Fruit fly (Drosophila melanogaster) whole organism, embryonic: ENCODE data around the gene CG44271.

ENCODE experiments used
- Blimp-1 ChIP-seq: fragments of 200-800 bp; sonication (Bioruptor generic); optimal IDR thresholded peaks from 3 replicates; lab custom pipeline; 2018; ENCODE audit warnings: missing biosample characterization, missing genetic modification characterization, mild to moderate bottlenecking, moderate library complexity, missing genetic modification reagents
- CG10267 ChIP-seq: fragments of 200-800 bp; sonication (Bioruptor generic); optimal IDR thresholded peaks from 2 replicates; lab custom pipeline; 2018; ENCODE audit warnings: missing biosample characterization, mild to moderate bottlenecking, missing genetic modification characterization, moderate library complexity
- CG10959 ChIP-seq: fragments of 200-800 bp; sonication (Bioruptor generic); IDR thresholded peaks from 2 replicates; pipeline ENCODE4 v1.3.6; 2022; ENCODE audit warnings: missing biosample characterization, missing genetic modification characterization
- CG10979 ChIP-seq: fragments of 200-800 bp; sonication (Bioruptor generic); optimal IDR thresholded peaks from 2 replicates; lab custom pipeline; 2018; ENCODE audit warnings: missing biosample characterization, mild to moderate bottlenecking, missing genetic modification characterization, moderate library complexity
- CG11085 ChIP-seq: fragments of 200-800 bp; sonication (Bioruptor generic); IDR thresholded peaks from 2 replicates; pipeline ENCODE4 v1.3.6; 2022; ENCODE audit warnings: missing biosample characterization, missing genetic modification characterization
- CG12155 ChIP-seq: fragments of 200-800 bp; sonication (Bioruptor generic); optimal IDR thresholded peaks from 3 replicates; lab custom pipeline; 2016; ENCODE audit warnings: missing biosample characterization, missing genetic modification characterization
- CG12219 ChIP-seq: fragments of 200-800 bp; sonication (Bioruptor generic); optimal IDR thresholded peaks from 3 replicates; lab custom pipeline; 2018; ENCODE audit warnings: missing biosample characterization, mild to moderate bottlenecking, missing genetic modification characterization
- CG13123 ChIP-seq: fragments of 200-800 bp; sonication (Bioruptor generic); optimal IDR thresholded peaks from 2 replicates; lab custom pipeline; 2016; ENCODE audit warnings: missing biosample characterization, missing genetic modification characterization
- CG15011 ChIP-seq: fragments of 200-800 bp; sonication (Bioruptor generic); optimal IDR thresholded peaks from 3 replicates; lab custom pipeline; 2018; ENCODE audit warnings: missing biosample characterization, mild to moderate bottlenecking, missing genetic modification characterization
- CG15696 ChIP-seq: fragments of 200-800 bp; sonication (Bioruptor generic); optimal IDR thresholded peaks from 2 replicates; lab custom pipeline; 2019; ENCODE audit warnings: missing biosample characterization, mild to moderate bottlenecking, missing genetic modification characterization, moderate library complexity
- CG1603 ChIP-seq: fragments of 200-800 bp; sonication (Bioruptor generic); optimal IDR thresholded peaks from 2 replicates; lab custom pipeline; 2019; ENCODE audit warnings: missing biosample characterization, mild to moderate bottlenecking, missing genetic modification characterization, moderate library complexity
- CG17568 ChIP-seq: fragments of 200-800 bp; sonication (Bioruptor generic); optimal IDR thresholded peaks from 2 replicates; lab custom pipeline; 2018; ENCODE audit warnings: missing biosample characterization, mild to moderate bottlenecking, missing genetic modification characterization, moderate library complexity
- CG17802 ChIP-seq: fragments of 200-800 bp; sonication (Bioruptor generic); optimal IDR thresholded peaks from 2 replicates; lab custom pipeline; 2018; ENCODE audit warnings: missing biosample characterization, mild to moderate bottlenecking, missing genetic modification characterization, moderate library complexity
- CG18619 ChIP-seq: fragments of 200-800 bp; sonication (Bioruptor generic); optimal IDR thresholded peaks from 3 replicates; lab custom pipeline; 2017; ENCODE audit warnings: missing biosample characterization, mild to moderate bottlenecking, missing genetic modification characterization
- CG2712 ChIP-seq: fragments of 200-800 bp; optimal IDR thresholded peaks from 3 replicates; lab custom pipeline; 2019; ENCODE audit warnings: missing biosample characterization, mild to moderate bottlenecking, missing genetic modification characterization, moderate library complexity
- CG30431 ChIP-seq: fragments of 200-800 bp; sonication (Bioruptor generic); optimal IDR thresholded peaks from 2 replicates; lab custom pipeline; 2017; ENCODE audit warnings: missing biosample characterization, missing genetic modification characterization
- CG31224 ChIP-seq: fragments of 200-800 bp; sonication (Bioruptor generic); IDR thresholded peaks from 2 replicates; pipeline ENCODE4 v1.3.6; 2022; ENCODE audit warnings: missing biosample characterization, missing genetic modification characterization
- CG4282 ChIP-seq: fragments of 200-800 bp; sonication (Bioruptor generic); optimal IDR thresholded peaks from 2 replicates; lab custom pipeline; 2016; ENCODE audit warnings: missing biosample characterization, missing genetic modification characterization
- CG4360 ChIP-seq: fragments of 200-800 bp; sonication (Bioruptor generic); IDR thresholded peaks from 2 replicates; pipeline ENCODE4 v1.3.6; 2022; ENCODE audit warnings: missing biosample characterization, missing genetic modification characterization
- CG6272 ChIP-seq: fragments of 200-800 bp; sonication (Bioruptor generic); IDR thresholded peaks from 2 replicates; pipeline ENCODE4 v1.3.6; 2022; ENCODE audit warnings: missing biosample characterization, missing genetic modification characterization
- CG8290 ChIP-seq, 3 experiments: fragments of 200-800 bp; sonication (Bioruptor generic); optimal IDR thresholded peaks; 2 replicates each; lab custom pipeline; 2016 to 2019; ENCODE audit warnings: missing biosample characterization in 3 of 3, missing genetic modification characterization in 3 of 3, mild to moderate bottlenecking in 2 of 3, moderate library complexity in 1 of 3
- CG9609 ChIP-seq: fragments of 200-800 bp; sonication (Bioruptor generic); optimal IDR thresholded peaks from 3 replicates; lab custom pipeline; 2016; ENCODE audit warnings: missing biosample characterization, missing genetic modification characterization
- CHES-1-like ChIP-seq: fragments of 200-800 bp; sonication (Bioruptor generic); optimal IDR thresholded peaks from 2 replicates; lab custom pipeline; 2016; ENCODE audit warnings: missing biosample characterization, missing genetic modification characterization
- Camta ChIP-seq: fragments of 200-800 bp; sonication (Bioruptor generic); optimal IDR thresholded peaks from 2 replicates; lab custom pipeline; 2016; ENCODE audit warnings: missing biosample characterization, missing genetic modification characterization
- CoRest ChIP-seq: fragments of 200-800 bp; sonication (Bioruptor generic); optimal IDR thresholded peaks from 3 replicates; lab custom pipeline; 2018; ENCODE audit warnings: missing biosample characterization, mild to moderate bottlenecking, missing genetic modification characterization, moderate library complexity
- Fer2 ChIP-seq: fragments of 200-800 bp; sonication (Bioruptor generic); optimal IDR thresholded peaks from 2 replicates; lab custom pipeline; 2018; ENCODE audit warnings: missing biosample characterization, mild to moderate bottlenecking, missing genetic modification characterization, moderate library complexity
- H2.0 ChIP-seq: fragments of 200-800 bp; sonication (Bioruptor generic); IDR thresholded peaks from 2 replicates; pipeline ENCODE4 v1.3.6; 2022; ENCODE audit warnings: missing biosample characterization, missing genetic modification characterization
- HmgZ ChIP-seq: fragments of 200-800 bp; sonication (Bioruptor generic); optimal IDR thresholded peaks from 2 replicates; lab custom pipeline; 2018; ENCODE audit warnings: missing biosample characterization, mild to moderate bottlenecking, missing genetic modification characterization
- Kr ChIP-seq: fragments of 200-800 bp; sonication (Bioruptor generic); optimal IDR thresholded peaks from 2 replicates; lab custom pipeline; 2017; ENCODE audit warnings: missing biosample characterization, mild to moderate bottlenecking, missing genetic modification characterization
- Lhr ChIP-seq: fragments of 200-800 bp; sonication (Bioruptor generic); optimal IDR thresholded peaks from 3 replicates; lab custom pipeline; 2017; ENCODE audit warnings: mild to moderate bottlenecking, missing biosample characterization, missing genetic modification reagents, missing genetic modification characterization
- NC2α ChIP-seq: fragments of 200-800 bp; sonication (Bioruptor generic); optimal IDR thresholded peaks from 2 replicates; lab custom pipeline; 2016; ENCODE audit warnings: missing biosample characterization, missing genetic modification characterization
- Side ChIP-seq: fragments of 200-800 bp; sonication (Bioruptor generic); optimal IDR thresholded peaks from 2 replicates; lab custom pipeline; 2016; ENCODE audit warnings: missing biosample characterization, missing genetic modification characterization
- Xrp1 ChIP-seq: fragments of 200-800 bp; sonication (Bioruptor generic); IDR thresholded peaks from 2 replicates; pipeline ENCODE4 v1.3.6; 2022; ENCODE audit warnings: missing biosample characterization, missing genetic modification characterization
- bsh ChIP-seq, 2 experiments: fragments of 200-800 bp; sonication (Bioruptor generic); optimal IDR thresholded peaks; 2 replicates each; lab custom pipeline; 2017 to 2018; ENCODE audit warnings: mild to moderate bottlenecking in 2 of 2, missing biosample characterization in 2 of 2, missing genetic modification characterization in 2 of 2, moderate library complexity in 1 of 2
- cato ChIP-seq: fragments of 200-800 bp; sonication (Bioruptor generic); optimal IDR thresholded peaks from 2 replicates; lab custom pipeline; 2016; ENCODE audit warnings: missing biosample characterization, missing genetic modification characterization, borderline replicate concordance
- ci ChIP-seq: fragments of 200-800 bp; sonication (Bioruptor generic); IDR thresholded peaks from 3 replicates; pipeline ENCODE4 v1.3.6; 2022; ENCODE audit warnings: missing biosample characterization, missing genetic modification characterization
- dan ChIP-seq: fragments of 200-800 bp; sonication (Bioruptor generic); IDR thresholded peaks from 2 replicates; pipeline ENCODE4 v1.3.6; 2022; ENCODE audit warnings: missing biosample characterization, missing genetic modification characterization
- en ChIP-seq: fragments of 200-800 bp; sonication (Bioruptor generic); optimal IDR thresholded peaks from 2 replicates; lab custom pipeline; 2016; ENCODE audit warnings: missing biosample characterization, missing genetic modification characterization
- gce ChIP-seq: fragments of 200-800 bp; sonication (Bioruptor generic); IDR thresholded peaks from 3 replicates; pipeline ENCODE4 v1.3.6; 2022; ENCODE audit warnings: missing biosample characterization, missing genetic modification characterization
- nerfin-2 ChIP-seq: fragments of 200-800 bp; sonication (Bioruptor generic); IDR thresholded peaks from 2 replicates; pipeline ENCODE4 v1.3.6; 2022; ENCODE audit warnings: missing biosample characterization, missing genetic modification characterization; ENCODE audit not compliant: partially characterized antibody
- otp ChIP-seq: fragments of 200-800 bp; sonication (Bioruptor generic); IDR thresholded peaks from 3 replicates; pipeline ENCODE4, ENCODE4 v1.3.6; 2022; ENCODE audit warnings: missing biosample characterization, missing genetic modification characterization
- ranshi ChIP-seq: fragments of 200-800 bp; sonication (Bioruptor generic); IDR thresholded peaks from 2 replicates; pipeline ENCODE4 v1.3.6; 2022; ENCODE audit warnings: missing biosample characterization, missing genetic modification characterization
- run ChIP-seq: fragments of 200-800 bp; sonication (Bioruptor generic); optimal IDR thresholded peaks from 3 replicates; lab custom pipeline; 2018; ENCODE audit warnings: missing biosample characterization, mild to moderate bottlenecking, missing genetic modification characterization
- sc ChIP-seq, 3 experiments: fragments of >200 bp in 2 of 3; fragments of 200-800 bp in 1 of 3; sonication (Bioruptor generic) in 1 of 3; optimal IDR thresholded peaks; 2 replicates in 2 of 3; 3 replicates in 1 of 3; lab custom pipeline; 2017; ENCODE audit warnings: mild to moderate bottlenecking in 1 of 3, missing biosample characterization in 1 of 3, missing genetic modification characterization in 1 of 3, missing genetic modification reagents in 1 of 3
- sens-2 ChIP-seq: fragments of 200-800 bp; sonication (Bioruptor generic); IDR thresholded peaks from 2 replicates; pipeline ENCODE4 v1.3.6; 2022; ENCODE audit warnings: missing biosample characterization, missing genetic modification characterization
- slbo ChIP-seq: fragments of 200-800 bp; sonication (Bioruptor generic); IDR thresholded peaks from 2 replicates; pipeline ENCODE4 v1.3.6; 2022; ENCODE audit warnings: missing biosample characterization, missing genetic modification characterization
- sug ChIP-seq: fragments of 200-800 bp; optimal IDR thresholded peaks from 2 replicates; lab custom pipeline; 2019; ENCODE audit warnings: missing biosample characterization, mild to moderate bottlenecking, missing genetic modification characterization, moderate library complexity
- trem ChIP-seq: fragments of 200-800 bp; optimal IDR thresholded peaks from 3 replicates; lab custom pipeline; 2019; ENCODE audit warnings: missing biosample characterization, mild to moderate bottlenecking, missing genetic modification characterization, moderate library complexity
- twi ChIP-seq: fragments of 200-800 bp; optimal IDR thresholded peaks from 2 replicates; lab custom pipeline; 2019; ENCODE audit warnings: missing biosample characterization, mild to moderate bottlenecking, missing genetic modification characterization, moderate library complexity
- unc-4 ChIP-seq: fragments of 200-800 bp; sonication (Bioruptor generic); IDR thresholded peaks from 2 replicates; pipeline ENCODE4 v1.3.6; 2022; ENCODE audit warnings: missing biosample characterization, missing genetic modification characterization; ENCODE audit not compliant: partially characterized antibody

CG44271 gene

dm6 chr2L:6700742-6701141 lies 47.0 kb downstream of the CG44271 start (continued):
- peak; percentile 36 for TF ChIP-seq CG2712 (tag; lab: Kevin White, UChicago)
- no peak for TF ChIP-seq CHES-1-like (GFP tag; lab: Kevin White, UChicago)
- TF ChIP-seq sug (tag; lab: Kevin White, UChicago): no peak
- TF ChIP-seq CG12155 (GFP tag; lab: Kevin White, UChicago): no peak
- TF ChIP-seq Camta: peak; percentile 30
- TF ChIP-seq slbo (GFP tag; lab: Robert Waterston, UW): no peak
- TF ChIP-seq en (GFP tag; lab: Kevin White, UChicago): peak; percentile 30
- TF ChIP-seq CG31224 (GFP tag; lab: Robert Waterston, UW): no peak
- TF ChIP-seq nerfin-2 (GFP tag; lab: Robert Waterston, UW): no peak
- peak in 1 of 2 experiments; percentile 17 for TF ChIP-seq bsh (GFP tag; optimal IDR thresholded peaks at IDR 0.05; lab: Kevin White, UChicago)
- TF ChIP-seq CG4360 (GFP tag; lab: Robert Waterston, UW): peak; percentile 45
- TF ChIP-seq CG4282 (GFP tag; lab: Kevin White, UChicago): no peak
- peak; percentile 33 for TF ChIP-seq CG13123 (GFP tag; lab: Kevin White, UChicago)
- TF ChIP-seq CG15011 (GFP tag; lab: Kevin White, UChicago): peak; percentile 45
- peak; percentile 62 for TF ChIP-seq NC2α
- TF ChIP-seq CG30431 (GFP tag; lab: Kevin White, UChicago): peak; percentile 2
- no peak for TF ChIP-seq dan (GFP tag; lab: Robert Waterston, UW)
- no peak for TF ChIP-seq CG9609 (GFP tag; lab: Kevin White, UChicago)
- no peak for TF ChIP-seq ranshi (GFP tag; lab: Robert Waterston, UW)
- TF ChIP-seq twi (tag; lab: Kevin White, UChicago): peak; percentile 43
- peak; percentile 70 for TF ChIP-seq CG1603 (tag; lab: Kevin White, UChicago)
- peak; percentile 77 for TF ChIP-seq Xrp1 (GFP tag; lab: Robert Waterston, UW)
- no peak for TF ChIP-seq unc-4 (GFP tag; lab: Robert Waterston, UW)
- peak; percentile 19 for TF ChIP-seq CG18619
- peak; percentile 11 for TF ChIP-seq cato
- TF ChIP-seq CG17568 (GFP tag; lab: Kevin White, UChicago): peak; percentile 67
- TF ChIP-seq CG8290 (GFP tag; optimal IDR thresholded peaks at IDR 0.05; lab: Kevin White, UChicago): peak; percentile 31
- TF ChIP-seq CG8290 (tag; optimal IDR thresholded peaks at IDR 0.05; lab: Kevin White, UChicago): peak in 1 of 2 experiments; percentile 39
- peak; percentile 27 for TF ChIP-seq CG12219
- peak; percentile 5 for TF ChIP-seq trem
- TF ChIP-seq H2.0 (GFP tag; lab: Robert Waterston, UW): no peak
- peak; percentile 36 for TF ChIP-seq CG10267 (tag; lab: Kevin White, UChicago)
- no peak for TF ChIP-seq CG11085 (GFP tag; lab: Robert Waterston, UW)
- peak; percentile 67; the same call in 2 of the 3 replicates for TF ChIP-seq ci (GFP tag; lab: Robert Waterston, UW)
- TF ChIP-seq Lhr (GFP tag; lab: Kevin White, UChicago): peak; percentile 25
- TF ChIP-seq CG10979 (tag; lab: Kevin White, UChicago): peak; percentile 2
- TF ChIP-seq Kr: peak; percentile 93
- TF ChIP-seq gce (GFP tag; lab: Robert Waterston, UW): no peak
- TF ChIP-seq Fer2: no peak
- TF ChIP-seq Side: peak; percentile 40
- no peak for TF ChIP-seq HmgZ (tag; lab: Kevin White, UChicago)
- TF ChIP-seq CG6272 (GFP tag; lab: Robert Waterston, UW): no peak
- TF ChIP-seq Blimp-1: no peak
- peak; percentile 51; the same call in 1 of the 3 replicates for TF ChIP-seq otp (GFP tag; lab: Robert Waterston, UW)
- no peak for TF ChIP-seq sc (optimal IDR thresholded peaks at IDR 0.05; lab: Kevin White, UChicago)
- peak; percentile 67 for TF ChIP-seq sc (GFP tag; optimal IDR thresholded peaks at IDR 0.05; lab: Kevin White, UChicago)
- peak; percentile 91 for TF ChIP-seq CG15696 (tag; lab: Kevin White, UChicago)
- TF ChIP-seq CG10959 (GFP tag; lab: Robert Waterston, UW): 0 out of 2 replicates have a peak, but pooled peaks have one; percentile 7
- TF ChIP-seq run (tag; lab: Kevin White, UChicago): peak; percentile 30
- no peak for TF ChIP-seq CG17802 (tag; lab: Kevin White, UChicago)
- TF ChIP-seq CoRest (tag; lab: Kevin White, UChicago): peak; percentile 11
- TF ChIP-seq sens-2: peak; percentile 54; the same call in 1 of the 2 replicates
